Fruit fly (Drosophila melanogaster): Measurements from ENCODE around the gene RYa-R.

RYa-R gene

DNA sequence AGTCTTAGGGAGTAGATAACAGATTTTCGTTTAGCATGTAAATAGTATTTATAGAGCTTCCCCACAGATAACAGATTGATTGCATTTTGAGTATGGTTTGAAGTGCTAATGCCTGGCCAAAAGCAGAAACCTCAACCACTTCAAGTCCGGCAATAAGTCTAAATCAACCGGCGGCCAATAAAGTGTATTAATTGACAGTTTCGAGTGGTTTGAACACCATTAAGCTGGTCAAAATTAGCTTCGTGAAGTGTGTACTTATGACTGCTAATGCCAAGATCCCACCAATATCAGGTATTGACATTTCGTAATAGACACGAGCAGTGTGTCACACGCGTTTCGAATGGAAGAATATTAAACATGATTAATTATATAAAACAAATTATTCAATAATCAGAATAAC, 108.7 kb downstream of the RYa-R start:
- TF ChIP-seq CTCF (optimal IDR thresholded peaks at IDR 0.05) (no peak), CG8478 (optimal IDR thresholded peaks at IDR 0.05) (no peak)

DNA sequence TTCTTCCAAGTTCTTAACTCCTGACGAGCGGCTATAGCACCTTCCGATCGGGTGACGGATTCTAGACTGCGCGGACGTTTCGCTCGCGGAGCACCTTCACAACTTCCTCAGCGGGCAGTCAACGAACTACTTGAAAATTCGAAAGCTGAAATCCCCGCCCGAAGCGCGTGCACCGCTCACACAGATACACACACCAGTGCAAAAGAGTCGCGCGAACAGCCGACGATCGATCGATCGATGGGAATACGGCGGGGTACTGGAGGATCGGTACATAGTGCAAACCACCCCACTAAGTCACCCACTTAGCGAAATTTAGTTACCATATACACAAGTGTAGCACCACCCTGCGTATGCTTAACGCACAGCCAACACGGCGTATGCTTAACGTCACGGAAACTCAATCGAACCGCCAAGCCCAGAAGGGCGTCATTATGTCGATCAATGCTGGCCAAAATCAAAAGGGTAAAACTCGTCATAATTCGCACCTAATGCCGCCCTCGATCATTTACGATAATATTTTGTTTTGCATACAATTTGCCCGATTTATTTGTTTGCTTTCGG, 109.4 kb downstream of the RYa-R start, which contains the start of gene CAH9:
Gene CAH9 (minus strand): TSS at position 51 of the 561 bp plus-strand sequence.
- no peak for TF ChIP-seq CG8478 (optimal IDR thresholded peaks at IDR 0.05)
- TF ChIP-seq CTCF (optimal IDR thresholded peaks at IDR 0.05) = no peak
